Worm (Caenorhabditis elegans) whole organism, L3 larva: ENCODE data around the gene asp-9.

Experiments used
- R02D3.7 ChIP-seq: fragments of 150-350 bp; optimal IDR thresholded peaks from 2 replicates; lab custom pipeline; 2014; ENCODE audit warnings: missing biosample characterization, missing genetic modification characterization
- aly-2 ChIP-seq: fragments of 150-350 bp; optimal IDR thresholded peaks from 2 replicates; lab custom pipeline; 2014; ENCODE audit warnings: missing biosample characterization, missing genetic modification characterization
- ceh-16 ChIP-seq: sonication (generic microtip); optimal IDR thresholded peaks from 2 replicates; lab custom pipeline; 2017; ENCODE audit warnings: missing biosample characterization, missing genetic modification characterization
- ceh-28 ChIP-seq: fragments of 150-350 bp; optimal IDR thresholded peaks from 2 replicates; lab custom pipeline; 2014; ENCODE audit warnings: missing biosample characterization, missing genetic modification reagents, missing genetic modification characterization
- ceh-82 ChIP-seq: fragments of 150-350 bp; optimal IDR thresholded peaks from 2 replicates; lab custom pipeline; 2014; ENCODE audit warnings: missing biosample characterization, missing genetic modification characterization
- ceh-9 ChIP-seq: sonication (generic microtip); optimal IDR thresholded peaks from 2 replicates; lab custom pipeline; 2018; ENCODE audit warnings: missing biosample characterization, missing genetic modification characterization
- daf-12 ChIP-seq: fragments of 150-350 bp; optimal IDR thresholded peaks from 2 replicates; lab custom pipeline; 2014; ENCODE audit warnings: missing biosample characterization, missing genetic modification reagents, missing genetic modification characterization
- egl-27 ChIP-seq: sonication (generic microtip); optimal IDR thresholded peaks from 4 replicates; lab custom pipeline; 2017; ENCODE audit warnings: missing biosample characterization, missing genetic modification reagents, missing genetic modification characterization
- egl-5 ChIP-seq: fragments of 150-350 bp; optimal IDR thresholded peaks from 2 replicates; lab custom pipeline; 2017; ENCODE audit warnings: missing biosample characterization, missing genetic modification reagents, missing genetic modification characterization, inconsistent platforms
- elt-1 ChIP-seq: fragments of 150-350 bp; optimal IDR thresholded peaks from 2 replicates; lab custom pipeline; 2014; ENCODE audit warnings: missing biosample characterization, missing genetic modification characterization
- elt-2 ChIP-seq: sonication (generic microtip); optimal IDR thresholded peaks from 2 replicates; lab custom pipeline; 2016; ENCODE audit warnings: missing genetic modification reagents, mild to moderate bottlenecking, missing genetic modification characterization, missing compliant biosample characterization
- elt-3 ChIP-seq, 3 experiments: fragments of 150-350 bp in 1 of 3; sonication (generic microtip) in 2 of 3; optimal IDR thresholded peaks; 2 replicates in 2 of 3; 4 replicates in 1 of 3; lab custom pipeline; 2014 to 2017; ENCODE audit warnings: missing biosample characterization in 3 of 3, missing genetic modification characterization in 3 of 3
- eor-1 ChIP-seq, 2 experiments: fragments of 150-350 bp; optimal IDR thresholded peaks; 2 replicates each; lab custom pipeline; 2014 to 2018; ENCODE audit warnings: missing biosample characterization in 2 of 2, missing genetic modification characterization in 2 of 2
- jun-1 ChIP-seq: fragments of 150-350 bp; optimal IDR thresholded peaks from 2 replicates; lab custom pipeline; 2014; ENCODE audit warnings: missing biosample characterization, missing genetic modification reagents, missing genetic modification characterization
- lin-15B ChIP-seq: fragments of 150-350 bp; optimal IDR thresholded peaks from 2 replicates; lab custom pipeline; 2014; ENCODE audit warnings: missing biosample characterization, missing genetic modification characterization
- lin-39 ChIP-seq: fragments of 150-350 bp; optimal IDR thresholded peaks from 2 replicates; lab custom pipeline; 2018; ENCODE audit warnings: missing biosample characterization, missing genetic modification reagents, missing genetic modification characterization
- lsy-12 ChIP-seq: sonication (generic microtip); optimal IDR thresholded peaks from 2 replicates; lab custom pipeline; 2016; ENCODE audit warnings: mild to moderate bottlenecking, missing genetic modification characterization, missing compliant biosample characterization
- mdl-1 ChIP-seq: fragments of 150-350 bp; optimal IDR thresholded peaks from 2 replicates; lab custom pipeline; 2014; ENCODE audit warnings: missing biosample characterization, missing genetic modification characterization
- nfya-1 ChIP-seq: sonication (generic microtip); optimal IDR thresholded peaks from 2 replicates; lab custom pipeline; 2017; ENCODE audit warnings: missing genetic modification characterization, mild to moderate bottlenecking, missing compliant biosample characterization, antibody characterized with exemption, moderate library complexity; ENCODE audit not compliant: insufficient read depth
- nhr-11 ChIP-seq: fragments of 150-350 bp; optimal IDR thresholded peaks from 2 replicates; lab custom pipeline; 2014; ENCODE audit warnings: missing biosample characterization, missing genetic modification characterization
- nhr-23 ChIP-seq: fragments of 150-350 bp; optimal IDR thresholded peaks from 2 replicates; lab custom pipeline; 2014; ENCODE audit warnings: missing biosample characterization, missing genetic modification reagents, missing genetic modification characterization
- nhr-237 ChIP-seq: fragments of 150-350 bp; optimal IDR thresholded peaks from 2 replicates; lab custom pipeline; 2014; ENCODE audit warnings: missing biosample characterization, missing genetic modification characterization
- nhr-25 ChIP-seq: sonication (generic microtip); optimal IDR thresholded peaks from 2 replicates; lab custom pipeline; 2017; ENCODE audit warnings: missing biosample characterization, missing genetic modification characterization
- nhr-28 ChIP-seq: fragments of 150-350 bp; optimal IDR thresholded peaks from 2 replicates; lab custom pipeline; 2014; ENCODE audit warnings: missing biosample characterization, missing genetic modification characterization
- nhr-43 ChIP-seq: sonication (generic microtip); optimal IDR thresholded peaks from 2 replicates; lab custom pipeline; 2016; ENCODE audit warnings: mild to moderate bottlenecking, missing genetic modification characterization, missing compliant biosample characterization; ENCODE audit not compliant: poor library complexity, severe bottlenecking
- nhr-67 ChIP-seq: fragments of 150-350 bp; optimal IDR thresholded peaks from 2 replicates; lab custom pipeline; 2014; ENCODE audit warnings: missing biosample characterization, missing genetic modification characterization
- nhr-77 ChIP-seq: fragments of 150-350 bp; optimal IDR thresholded peaks from 2 replicates; lab custom pipeline; 2014; ENCODE audit warnings: missing biosample characterization, missing genetic modification characterization
- pha-4 ChIP-seq: fragments of 150-350 bp; optimal IDR thresholded peaks from 2 replicates; lab custom pipeline; 2014; ENCODE audit warnings: missing biosample characterization, missing genetic modification reagents, missing genetic modification characterization
- pqm-1 ChIP-seq: fragments of 150-350 bp; optimal IDR thresholded peaks from 2 replicates; lab custom pipeline; 2017; ENCODE audit warnings: missing biosample characterization, missing genetic modification characterization, inconsistent platforms
- sea-2 ChIP-seq: fragments of 150-350 bp; sonication (generic microtip); optimal IDR thresholded peaks from 4 replicates; lab custom pipeline; 2014; ENCODE audit warnings: missing biosample characterization, missing genetic modification reagents, missing genetic modification characterization
- skn-1 ChIP-seq: fragments of 150-350 bp; optimal IDR thresholded peaks from 2 replicates; lab custom pipeline; 2014; ENCODE audit warnings: missing biosample characterization, missing genetic modification characterization
- snpc-4 ChIP-seq: fragments of 150-350 bp; optimal IDR thresholded peaks from 2 replicates; lab custom pipeline; 2014; ENCODE audit warnings: missing biosample characterization, missing genetic modification characterization
- unc-62 ChIP-seq: fragments of 150-350 bp; sonication (generic microtip); optimal IDR thresholded peaks from 4 replicates; lab custom pipeline; 2014; ENCODE audit warnings: missing biosample characterization, missing genetic modification reagents, missing genetic modification characterization
- zag-1 ChIP-seq: fragments of 150-350 bp; optimal IDR thresholded peaks from 2 replicates; lab custom pipeline; 2014; ENCODE audit warnings: missing biosample characterization, missing genetic modification characterization
- ztf-4 ChIP-seq: fragments of 150-350 bp; optimal IDR thresholded peaks from 2 replicates; lab custom pipeline; 2014; ENCODE audit warnings: missing biosample characterization, missing genetic modification characterization

Gene asp-9

DNA sequence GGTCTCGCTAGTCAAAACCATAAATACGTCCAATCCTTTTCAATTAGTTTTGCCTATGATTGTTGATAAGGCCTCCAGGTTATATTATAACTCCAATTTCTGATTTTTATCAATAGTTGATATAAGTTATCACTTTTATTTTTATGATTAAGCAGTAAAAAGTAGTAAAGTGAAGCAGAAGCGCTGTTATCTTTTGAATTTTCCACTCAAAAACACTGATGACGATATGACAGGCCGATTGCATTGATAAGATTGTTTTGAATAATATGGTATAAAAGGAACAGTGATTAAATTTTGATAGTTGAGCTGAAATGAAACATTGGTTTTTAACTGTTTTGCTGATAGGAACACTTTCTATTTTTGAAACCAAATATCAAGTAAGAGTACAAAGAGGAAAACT is at the start of gene asp-9:
TSS of gene asp-9 (plus strand) at position 312 of the 400 bp plus-strand sequence.
- TF ChIP-seq elt-3 (tag; optimal IDR thresholded peaks at IDR 0.05; lab: Kevin White, UChicago) (no peak), elt-2 (tag; lab: Kevin White, UChicago) (peak; percentile 88), nfya-1 (tag; lab: Kevin White, UChicago) (no peak), pqm-1 (tag; lab: Kevin White, UChicago) (peak; percentile 87), ceh-9 (no peak), pha-4 (tag; lab: Kevin White, UChicago) (peak; percentile 49), egl-27 (tag; lab: Kevin White, UChicago) (no peak), nhr-23 (tag; lab: Kevin White, UChicago) (no peak), snpc-4 (tag; lab: Kevin White, UChicago) (no peak), nhr-43 (tag; lab: Kevin White, UChicago) (no peak), lin-15B (tag; lab: Kevin White, UChicago) (no peak), ztf-4 (tag; lab: Kevin White, UChicago) (no peak), egl-5 (tag; lab: Kevin White, UChicago) (no peak), jun-1 (peak; percentile 70), nhr-67 (tag; lab: Kevin White, UChicago) (no peak), daf-12 (tag; lab: Kevin White, UChicago) (no peak), ceh-28 (tag; lab: Kevin White, UChicago) (no peak)
- TF ChIP-seq, all 47 proteins: peak for 4

DNA sequence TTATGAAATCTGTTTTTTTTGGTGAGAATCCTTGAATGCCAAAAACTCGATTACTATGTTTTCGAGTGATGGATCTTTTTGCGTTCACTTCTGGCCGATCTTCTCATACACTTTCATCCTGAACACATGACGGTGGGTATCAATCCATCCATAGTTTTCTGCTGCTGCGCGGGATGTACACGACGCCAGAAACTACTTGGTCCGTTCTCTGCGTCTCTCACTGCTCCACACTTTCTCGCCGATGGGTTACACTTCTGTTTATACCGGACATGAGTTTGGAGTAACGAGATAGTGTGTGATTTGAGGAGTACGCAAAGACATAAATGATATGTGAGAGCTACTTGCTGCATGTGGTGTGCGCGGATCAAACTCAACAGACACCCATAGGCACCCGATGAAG is 45.0 kb upstream of the asp-9 start:
- TF ChIP-seq daf-12 (tag; lab: Kevin White, UChicago) (no peak), ceh-16 (tag; lab: Kevin White, UChicago) (no peak), eor-1 (tag; optimal IDR thresholded peaks at IDR 0.05; lab: Kevin White, UChicago) (no peak), nhr-25 (tag; lab: Kevin White, UChicago) (no peak), elt-3 (tag; optimal IDR thresholded peaks at IDR 0.05; lab: Kevin White, UChicago) (no peak), ceh-28 (tag; lab: Kevin White, UChicago) (no peak), lsy-12 (no peak), ceh-82 (tag; lab: Kevin White, UChicago) (no peak)

DNA sequence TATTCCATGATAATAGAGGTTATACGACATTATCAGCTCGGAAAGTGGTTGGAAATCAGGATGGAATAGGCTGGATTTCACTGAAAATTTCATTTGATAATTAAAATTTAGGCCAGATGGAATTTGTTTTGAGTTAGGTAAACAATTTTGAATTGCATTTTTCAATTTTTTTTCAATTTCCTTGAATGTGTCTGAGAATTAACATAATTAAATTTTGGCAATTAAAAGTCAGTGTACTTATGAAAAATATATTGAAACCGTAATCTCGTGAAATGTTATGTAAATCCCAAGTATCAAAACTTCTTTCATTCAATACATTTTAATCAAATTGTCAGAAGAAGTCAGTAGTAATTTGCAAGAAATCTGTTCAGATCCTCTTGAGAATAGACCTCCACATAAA is 39.7 kb upstream of the asp-9 start:
- TF ChIP-seq nhr-25 (tag; lab: Kevin White, UChicago) (no peak), nfya-1 (tag; lab: Kevin White, UChicago) (no peak), nhr-11 (tag; lab: Kevin White, UChicago) (no peak), elt-1 (tag; lab: Kevin White, UChicago) (no peak), egl-5 (tag; lab: Kevin White, UChicago) (no peak), skn-1 (tag; lab: Kevin White, UChicago) (no peak)

DNA sequence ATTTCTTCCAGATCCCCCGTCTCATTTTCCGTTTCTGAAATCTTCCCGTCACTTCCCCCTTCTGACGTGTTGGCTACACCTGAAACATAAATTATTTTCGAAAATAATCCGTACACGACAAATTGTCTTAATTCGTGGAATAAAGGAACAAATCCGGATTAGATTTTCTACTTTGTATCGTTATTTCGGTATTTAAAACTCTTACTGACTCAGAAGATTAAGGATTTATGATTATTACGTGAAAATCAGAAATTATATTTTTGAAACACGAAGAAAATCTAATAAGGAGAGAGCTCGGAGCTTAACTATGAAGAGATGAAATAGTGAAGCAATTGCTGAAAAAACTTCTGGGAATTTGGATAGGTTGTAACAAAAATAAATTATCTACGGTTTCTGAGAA is 36.3 kb upstream of the asp-9 start:
- TF ChIP-seq pqm-1 (tag; lab: Kevin White, UChicago) = no peak
- TF ChIP-seq lin-39 (tag; lab: Kevin White, UChicago) = no peak
- TF ChIP-seq nhr-28 = no peak
- TF ChIP-seq elt-3 (tag; optimal IDR thresholded peaks at IDR 0.05; lab: Kevin White, UChicago) = no peak
- no peak for TF ChIP-seq nhr-25 (tag; lab: Kevin White, UChicago)
- TF ChIP-seq nhr-67 (tag; lab: Kevin White, UChicago) = no peak
- TF ChIP-seq sea-2 = no peak
- no peak for TF ChIP-seq ceh-16 (tag; lab: Kevin White, UChicago)
- TF ChIP-seq nfya-1 (tag; lab: Kevin White, UChicago) = no peak
- no peak for TF ChIP-seq R02D3.7 (tag; lab: Kevin White, UChicago)
- no peak for TF ChIP-seq ztf-4 (tag; lab: Kevin White, UChicago)
- no peak for TF ChIP-seq ceh-28 (tag; lab: Kevin White, UChicago)
- no peak for TF ChIP-seq zag-1 (tag; lab: Kevin White, UChicago)
- no peak for TF ChIP-seq nhr-237 (tag; lab: Kevin White, UChicago)
- TF ChIP-seq aly-2 (tag; lab: Kevin White, UChicago) = no peak

DNA sequence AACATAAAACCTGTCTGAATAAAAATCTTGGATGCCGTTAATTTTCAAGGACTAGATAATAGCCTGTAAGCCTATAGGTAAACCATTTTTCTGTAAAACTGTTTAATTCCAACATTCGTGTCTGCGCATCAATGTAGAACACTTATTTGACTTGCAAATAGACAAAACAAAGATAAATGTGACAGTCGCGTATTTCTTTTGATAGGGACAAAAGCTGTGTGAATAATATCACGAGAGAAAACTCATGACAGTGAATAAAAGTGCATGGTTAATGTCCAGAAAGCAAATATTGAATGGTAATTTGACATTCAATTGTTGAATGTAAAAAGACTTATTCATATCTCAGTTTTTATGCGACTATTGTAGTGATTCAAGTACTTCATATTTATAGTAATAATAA is 34.2 kb upstream of the asp-9 start, which contains the start of gene C11D2.3:
TSS of gene C11D2.3 (plus strand) at position 301 of the 400 bp plus-strand sequence.
- no peak for TF ChIP-seq pha-4 (tag; lab: Kevin White, UChicago)
- no peak for TF ChIP-seq egl-5 (tag; lab: Kevin White, UChicago)
- TF ChIP-seq ceh-28 (tag; lab: Kevin White, UChicago) = no peak
- TF ChIP-seq mdl-1 (tag; lab: Kevin White, UChicago) = no peak
- TF ChIP-seq elt-2 (tag; lab: Kevin White, UChicago) = no peak
- no peak for TF ChIP-seq nhr-11 (tag; lab: Kevin White, UChicago)
- no peak for TF ChIP-seq nhr-77 (tag; lab: Kevin White, UChicago)
- no peak for TF ChIP-seq unc-62 (GFP tag; lab: Kevin White, UChicago)
